Worm (Caenorhabditis elegans): ENCODE data around the gene F37C4.4.

Gene F37C4.4

ce11 chrIV:3914462-3914861 is 47.4 kb downstream of the F37C4.4 start, which contains the start of gene F56D6.19:
Gene F56D6.19, plus strand, starts transcription at chrIV:3914762.
- TF ChIP-seq F13H6.1 (tag; optimal IDR thresholded peaks at IDR 0.05), result no peak
- TF ChIP-seq nhr-129 (tag; optimal IDR thresholded peaks at IDR 0.05), result no peak
- no peak for TF ChIP-seq snpc-4 (tag; optimal IDR thresholded peaks at IDR 0.05)
- no peak for TF ChIP-seq peb-1 (tag; optimal IDR thresholded peaks at IDR 0.05)

ce11 chrIV:3915296-3915695 is 48.2 kb downstream of the F37C4.4 start, which contains the start of gene srz-20:
Gene srz-20, plus strand, starts transcription at chrIV:3915596.
- no peak for TF ChIP-seq skn-1 (tag; optimal IDR thresholded peaks at IDR 0.05)
- no peak for TF ChIP-seq ztf-11 (tag; optimal IDR thresholded peaks at IDR 0.05)
- no peak for TF ChIP-seq unc-55 (GFP tag; optimal IDR thresholded peaks at IDR 0.05)
- TF ChIP-seq dmd-4 (tag; optimal IDR thresholded peaks at IDR 0.05), result no peak
- TF ChIP-seq lin-39 (tag; optimal IDR thresholded peaks at IDR 0.05), result no peak
- no peak for TF ChIP-seq mbf-1 (tag; optimal IDR thresholded peaks at IDR 0.05)
- TF ChIP-seq zag-1 (tag; optimal IDR thresholded peaks at IDR 0.05), result no peak
- no peak for TF ChIP-seq lin-11 (tag; optimal IDR thresholded peaks at IDR 0.05)
- no peak for TF ChIP-seq nhr-21 (tag; optimal IDR thresholded peaks at IDR 0.05)
- TF ChIP-seq sma-3 (GFP tag; optimal IDR thresholded peaks at IDR 0.05), result no peak
- TF ChIP-seq nhr-6 (tag; optimal IDR thresholded peaks at IDR 0.05), result no peak
- no peak for TF ChIP-seq unc-62 (GFP tag; optimal IDR thresholded peaks at IDR 0.05)
- TF ChIP-seq elt-1 (tag; optimal IDR thresholded peaks at IDR 0.05), result no peak
- TF ChIP-seq alr-1 (tag; optimal IDR thresholded peaks at IDR 0.05), result no peak
- TF ChIP-seq fos-1 (tag; optimal IDR thresholded peaks at IDR 0.05), result no peak
- TF ChIP-seq lsy-2 (tag; optimal IDR thresholded peaks at IDR 0.05), result no peak
- no peak for TF ChIP-seq ceh-82 (tag; optimal IDR thresholded peaks at IDR 0.05)
- no peak for TF ChIP-seq blmp-1 (tag; optimal IDR thresholded peaks at IDR 0.05; ENCODE audit: insufficient read depth)
- no peak for TF ChIP-seq F13H6.1 (tag; optimal IDR thresholded peaks at IDR 0.05)
- TF ChIP-seq R02D3.7 (tag; optimal IDR thresholded peaks at IDR 0.05), result no peak

ce11 chrIV:3917405-3917804 is 50.3 kb downstream of the F37C4.4 start, which contains the start of gene F56D6.14:
Gene F56D6.14, plus strand, starts transcription at chrIV:3917705.
- no peak for TF ChIP-seq peb-1 (tag; optimal IDR thresholded peaks at IDR 0.05)
- no peak for TF ChIP-seq ztf-11 (tag; optimal IDR thresholded peaks at IDR 0.05)
- no peak for TF ChIP-seq nhr-23 (tag; optimal IDR thresholded peaks at IDR 0.05)
- no peak for TF ChIP-seq ceh-16 (tag; optimal IDR thresholded peaks at IDR 0.05)
- TF ChIP-seq ama-1 (optimal IDR thresholded peaks at IDR 0.05), result no peak
- TF ChIP-seq lsy-2 (tag; optimal IDR thresholded peaks at IDR 0.05), result no peak
- TF ChIP-seq nhr-237 (tag; optimal IDR thresholded peaks at IDR 0.05), result no peak
- TF ChIP-seq blmp-1 (tag; optimal IDR thresholded peaks at IDR 0.05; ENCODE audit: insufficient read depth), result no peak
- no peak for TF ChIP-seq nhr-6 (tag; optimal IDR thresholded peaks at IDR 0.05)
- TF ChIP-seq ztf-1 (GFP tag; conservative IDR thresholded peaks at IDR 0.05), result no peak
- TF ChIP-seq snpc-4 (tag; optimal IDR thresholded peaks at IDR 0.05), result no peak
- TF ChIP-seq R02D3.7 (tag; optimal IDR thresholded peaks at IDR 0.05), result no peak

- no peak for TF ChIP-seq alr-1 (tag; optimal IDR thresholded peaks at IDR 0.05)
- TF ChIP-seq mbf-1 (tag; optimal IDR thresholded peaks at IDR 0.05), result no peak
- TF ChIP-seq snpc-4 (tag; optimal IDR thresholded peaks at IDR 0.05), result no peak
- no peak for TF ChIP-seq Y55F3AM.14 (GFP tag; optimal IDR thresholded peaks at IDR 0.05)
- TF ChIP-seq nhr-77 (tag; optimal IDR thresholded peaks at IDR 0.05), result no peak
- TF ChIP-seq C34F6.9 (tag; optimal IDR thresholded peaks at IDR 0.05), result no peak
- no peak for TF ChIP-seq lsy-2 (tag; optimal IDR thresholded peaks at IDR 0.05)
- no peak for TF ChIP-seq lin-13 (GFP tag; optimal IDR thresholded peaks at IDR 0.05)
- TF ChIP-seq F13H6.1 (tag; optimal IDR thresholded peaks at IDR 0.05), result no peak
- no peak for TF ChIP-seq unc-39 (tag; optimal IDR thresholded peaks at IDR 0.05)
- no peak for TF ChIP-seq nhr-11 (tag; optimal IDR thresholded peaks at IDR 0.05)
- TF ChIP-seq nhr-6 (tag; optimal IDR thresholded peaks at IDR 0.05), result no peak
- no peak for TF ChIP-seq ztf-1 (GFP tag; conservative IDR thresholded peaks at IDR 0.05)
- TF ChIP-seq sma-3 (GFP tag; optimal IDR thresholded peaks at IDR 0.05), result no peak
- TF ChIP-seq ama-1 (optimal IDR thresholded peaks at IDR 0.05), result no peak
- no peak for TF ChIP-seq ztf-4 (tag; optimal IDR thresholded peaks at IDR 0.05)
- TF ChIP-seq sem-4 (tag; optimal IDR thresholded peaks at IDR 0.05), result no peak
- TF ChIP-seq elt-1 (tag; optimal IDR thresholded peaks at IDR 0.05), result no peak
- no peak for TF ChIP-seq R02D3.7 (tag; optimal IDR thresholded peaks at IDR 0.05)
Observed at ce11 chrIV:3918160-3918559, 51.1 kb downstream of the F37C4.4 start, which contains the start of gene F56D6.23. Gene F56D6.23, plus strand, starts transcription at chrIV:3918460.

Data from whole organism, L2 larva.